Worm (Caenorhabditis elegans): ENCODE results near the gene natb-1.

natb-1 gene

DNA sequence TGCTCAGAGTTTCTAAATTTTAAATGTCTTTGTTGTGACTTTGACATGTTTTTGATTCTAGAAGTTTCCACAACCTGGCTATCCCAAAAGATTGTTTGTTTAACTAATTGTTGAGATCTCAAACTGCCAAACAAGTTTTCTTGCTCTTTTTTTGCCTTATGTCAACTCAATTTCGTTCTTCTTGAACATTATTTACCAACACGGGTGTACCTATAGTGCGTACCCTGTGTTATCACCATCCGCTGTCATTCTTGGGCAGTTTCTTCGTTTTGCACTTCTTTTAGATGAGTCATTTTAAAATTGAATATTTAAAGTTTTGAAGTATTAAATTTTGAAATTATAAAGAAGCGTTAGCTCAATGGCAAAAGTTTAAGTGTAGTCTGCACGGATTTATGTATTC, 33.7 kb upstream of the natb-1 start, which contains the start of gene sptl-2:
Gene sptl-2, plus strand, starts transcription at position 280 of the 400 bp plus-strand sequence.
- TF ChIP-seq sma-9 (GFP tag; optimal IDR thresholded peaks at IDR 0.05) = peak; percentile 16
- no peak for TF ChIP-seq sma-9 (tag; optimal IDR thresholded peaks at IDR 0.05)
- TF ChIP-seq R02D3.7 (tag; optimal IDR thresholded peaks at IDR 0.05) = no peak
- peak; percentile 79 for TF ChIP-seq fos-1 (tag; optimal IDR thresholded peaks at IDR 0.05)
- no peak for TF ChIP-seq nhr-129 (tag; optimal IDR thresholded peaks at IDR 0.05)
- no peak for TF ChIP-seq nhr-25 (tag; optimal IDR thresholded peaks at IDR 0.05)

DNA sequence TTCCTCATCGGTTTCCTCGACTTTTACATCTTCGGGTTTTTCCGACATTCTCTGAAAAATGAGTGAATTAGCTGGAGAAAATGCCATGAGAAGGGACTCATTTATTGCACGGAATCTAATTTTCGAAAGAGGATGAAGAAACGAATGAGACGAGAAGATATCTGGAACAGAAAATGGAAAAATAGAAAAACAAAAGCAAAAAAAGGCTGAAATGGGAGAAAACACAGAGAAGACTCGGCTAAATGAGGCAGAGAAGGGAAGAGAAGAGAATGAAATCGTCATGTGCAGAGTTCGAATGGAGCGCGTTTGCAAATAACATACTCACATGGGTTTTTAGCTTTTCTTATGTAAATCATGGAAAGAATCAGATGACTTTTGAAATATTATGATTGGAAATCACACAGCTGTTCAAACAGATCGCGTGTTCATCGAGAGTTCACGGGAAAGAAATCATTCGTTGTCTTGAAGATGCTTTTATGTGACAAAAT, 30.7 kb upstream of the natb-1 start, which contains the start of gene Y97E10AR.6:
Gene Y97E10AR.6, minus strand, starts transcription at position 51 of the 488 bp plus-strand sequence.
- no peak for TF ChIP-seq nhr-11 (tag; optimal IDR thresholded peaks at IDR 0.05)
- TF ChIP-seq ceh-16 (tag; optimal IDR thresholded peaks at IDR 0.05) = no peak
- no peak for TF ChIP-seq unc-62 (GFP tag; optimal IDR thresholded peaks at IDR 0.05)
- no peak for TF ChIP-seq ZK546.5 (tag; optimal IDR thresholded peaks at IDR 0.05)
- TF ChIP-seq sma-9 (GFP tag; optimal IDR thresholded peaks at IDR 0.05) = no peak
- TF ChIP-seq sma-9 (tag; optimal IDR thresholded peaks at IDR 0.05) = no peak
- no peak for TF ChIP-seq Y55F3AM.14 (GFP tag; optimal IDR thresholded peaks at IDR 0.05)
- no peak for TF ChIP-seq nhr-237 (tag; optimal IDR thresholded peaks at IDR 0.05)
- TF ChIP-seq C34F6.9 (tag; optimal IDR thresholded peaks at IDR 0.05) = peak; percentile 78
- TF ChIP-seq lin-13 (GFP tag; optimal IDR thresholded peaks at IDR 0.05) = no peak
- no peak for TF ChIP-seq nhr-12 (tag; optimal IDR thresholded peaks at IDR 0.05)
- TF ChIP-seq alr-1 (tag; optimal IDR thresholded peaks at IDR 0.05) = no peak
- TF ChIP-seq unc-55 (GFP tag; optimal IDR thresholded peaks at IDR 0.05) = peak; percentile 70
- no peak for TF ChIP-seq zag-1 (tag; optimal IDR thresholded peaks at IDR 0.05)
- TF ChIP-seq snpc-4 (tag; optimal IDR thresholded peaks at IDR 0.05) = no peak
- no peak for TF ChIP-seq ztf-1 (GFP tag; conservative IDR thresholded peaks at IDR 0.05)
- no peak for TF ChIP-seq elt-1 (tag; optimal IDR thresholded peaks at IDR 0.05)
- no peak for TF ChIP-seq unc-39 (tag; optimal IDR thresholded peaks at IDR 0.05)
- TF ChIP-seq mbf-1 (tag; optimal IDR thresholded peaks at IDR 0.05) = no peak
- TF ChIP-seq ztf-4 (tag; optimal IDR thresholded peaks at IDR 0.05) = no peak
- peak in 1 of 2 experiments; percentile 44 for TF ChIP-seq lsy-2 (tag; optimal IDR thresholded peaks at IDR 0.05)
- no peak for TF ChIP-seq lin-11 (tag; optimal IDR thresholded peaks at IDR 0.05)
- TF ChIP-seq aly-2 (tag; optimal IDR thresholded peaks at IDR 0.05) = no peak
- TF ChIP-seq dmd-4 (tag; optimal IDR thresholded peaks at IDR 0.05) = no peak
- no peak for TF ChIP-seq ztf-11 (tag; optimal IDR thresholded peaks at IDR 0.05)
- TF ChIP-seq lin-39 (tag; optimal IDR thresholded peaks at IDR 0.05) = no peak
- TF ChIP-seq peb-1 (tag; optimal IDR thresholded peaks at IDR 0.05) = no peak
- TF ChIP-seq mab-5 (tag; optimal IDR thresholded peaks at IDR 0.05) = no peak
- TF ChIP-seq R02D3.7 (tag; optimal IDR thresholded peaks at IDR 0.05) = no peak
- peak; percentile 74 for TF ChIP-seq nhr-129 (tag; optimal IDR thresholded peaks at IDR 0.05)
- TF ChIP-seq crh-2 (tag; optimal IDR thresholded peaks at IDR 0.05) = no peak
- TF ChIP-seq ama-1 (optimal IDR thresholded peaks at IDR 0.05) = no peak
- TF ChIP-seq ceh-82 (tag; optimal IDR thresholded peaks at IDR 0.05) = no peak
- TF ChIP-seq F13H6.1 (tag; optimal IDR thresholded peaks at IDR 0.05) = no peak
- peak; percentile 19 for TF ChIP-seq fos-1 (tag; optimal IDR thresholded peaks at IDR 0.05)
- no peak for TF ChIP-seq sma-3 (GFP tag; optimal IDR thresholded peaks at IDR 0.05)
- no peak for TF ChIP-seq nhr-77 (tag; optimal IDR thresholded peaks at IDR 0.05)

DNA sequence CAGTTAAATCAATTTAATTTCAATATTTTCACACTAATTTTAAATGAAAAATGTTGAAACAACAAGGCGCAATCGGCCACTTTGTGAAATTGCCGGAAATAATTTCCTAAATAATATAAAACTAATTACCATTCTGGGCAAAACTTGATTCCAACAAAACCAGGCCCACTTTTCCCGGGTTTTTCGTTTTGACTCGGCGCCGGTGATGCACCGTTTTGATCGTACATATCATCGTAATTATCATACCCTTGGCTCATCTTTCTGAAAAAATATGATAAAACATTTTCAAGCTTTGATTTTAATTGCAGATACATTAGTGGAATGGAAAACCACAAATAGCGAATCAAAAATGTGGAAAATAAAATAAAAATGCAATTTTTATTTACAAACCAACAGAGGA, 28.8 kb upstream of the natb-1 start, which contains the start of gene rpb-9:
Gene rpb-9, minus strand, starts transcription at position 314 of the 400 bp plus-strand sequence.
- no peak for TF ChIP-seq crh-2 (tag; optimal IDR thresholded peaks at IDR 0.05)

DNA sequence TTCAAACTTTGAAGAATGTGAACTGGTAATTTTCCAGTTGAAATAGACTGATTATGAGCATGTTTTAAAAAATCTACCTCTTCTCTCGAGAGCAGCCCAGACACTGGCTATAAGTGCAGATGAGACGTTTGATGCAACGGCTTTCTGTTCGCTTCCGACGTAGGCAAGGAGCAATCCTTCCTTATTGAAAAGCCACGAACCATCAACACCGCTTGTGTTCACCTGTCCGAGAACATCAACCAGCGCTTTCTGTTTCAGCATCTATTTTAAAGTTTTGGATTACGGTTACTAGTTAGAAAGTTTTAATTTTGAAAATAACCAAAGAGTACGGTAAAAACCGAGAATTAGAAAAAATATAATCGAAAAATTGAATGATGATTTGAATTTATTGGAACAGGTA, 27.6 kb upstream of the natb-1 start, which contains the start of gene lmtr-2:
Gene lmtr-2, minus strand, starts transcription at position 261 of the 400 bp plus-strand sequence.
- TF ChIP-seq ZK546.5 (tag; optimal IDR thresholded peaks at IDR 0.05) (no peak), nhr-77 (tag; optimal IDR thresholded peaks at IDR 0.05) (no peak), skn-1 (tag; optimal IDR thresholded peaks at IDR 0.05) (no peak), crh-2 (tag; optimal IDR thresholded peaks at IDR 0.05) (no peak), nhr-10 (tag; optimal IDR thresholded peaks at IDR 0.05) (no peak), lin-11 (tag; optimal IDR thresholded peaks at IDR 0.05) (no peak), nhr-237 (tag; optimal IDR thresholded peaks at IDR 0.05) (no peak), Y55F3AM.14 (GFP tag; optimal IDR thresholded peaks at IDR 0.05) (no peak), unc-62 (GFP tag; optimal IDR thresholded peaks at IDR 0.05) (no peak), dmd-4 (tag; optimal IDR thresholded peaks at IDR 0.05) (no peak), unc-39 (tag; optimal IDR thresholded peaks at IDR 0.05) (no peak), elt-1 (tag; optimal IDR thresholded peaks at IDR 0.05) (no peak), nhr-25 (tag; optimal IDR thresholded peaks at IDR 0.05) (no peak), lin-39 (tag; optimal IDR thresholded peaks at IDR 0.05) (no peak), blmp-1 (tag; optimal IDR thresholded peaks at IDR 0.05; ENCODE audit: insufficient read depth) (no peak)

Data from whole organism, L2 larva.